Worm (Caenorhabditis elegans): Measurements from ENCODE around the gene srx-44.

DNA sequence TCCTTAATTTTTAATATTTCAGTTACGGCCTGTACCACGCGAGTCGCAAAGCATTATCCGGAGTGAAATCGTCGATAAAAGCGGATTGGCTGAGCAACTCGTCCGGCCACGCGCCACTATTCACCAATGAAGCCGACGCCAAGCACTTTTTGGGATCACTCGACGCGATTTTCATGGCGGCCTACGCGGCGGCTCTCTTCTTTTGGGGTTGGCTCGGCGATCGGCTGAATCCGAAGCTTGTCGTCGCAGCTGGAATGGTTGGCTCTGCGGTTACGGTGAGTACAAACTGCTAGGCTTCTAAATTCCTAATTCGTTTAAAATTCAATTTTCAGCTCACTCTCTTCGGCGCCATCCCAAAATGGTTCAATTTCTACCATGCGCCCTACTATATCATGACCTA is 4.8 kb downstream of the srx-44 start:
- TF ChIP-seq ztf-29 (GFP tag; IDR thresholded peaks at IDR 0.05), result no peak
- no peak for TF ChIP-seq klf-2 (GFP tag; conservative IDR thresholded peaks at IDR 0.05)
- no peak for TF ChIP-seq cog-1 (tag; optimal IDR thresholded peaks at IDR 0.05)
- TF ChIP-seq T22C8.4 (GFP tag; IDR thresholded peaks at IDR 0.05), result no peak
- TF ChIP-seq flt-1 (GFP tag; IDR thresholded peaks at IDR 0.05), result no peak
- no peak for TF ChIP-seq med-1 (GFP tag; optimal IDR thresholded peaks at IDR 0.05; ENCODE audit: insufficient read depth)
- 0 out of 2 replicates have a peak, but pooled peaks have one; percentile 39 for TF ChIP-seq tab-1 (GFP tag; IDR thresholded peaks at IDR 0.05)
- no peak for TF ChIP-seq ztf-23 (GFP tag; IDR thresholded peaks at IDR 0.05)
- no peak for TF ChIP-seq ref-1 (GFP tag; conservative IDR thresholded peaks at IDR 0.05)

Measured in whole organism, midembryonic.